Worm (Caenorhabditis elegans): ENCODE measurements around the gene sri-37.
"Not testable (repeated sequence)": the region's sequence is repeated elsewhere in the genome, so short reads cannot be mapped to it uniquely, and the experiment has no call there.

The sri-37 gene

ce11 chrII:2646756-2647155, 17.4 kb downstream of the sri-37 start, which contains the start of gene F22E5.12:
Gene F22E5.12, minus strand, starts transcription at chrII:2646856.
- not testable (repeated sequence) for TF ChIP-seq F10E7.11 (tag; optimal IDR thresholded peaks at IDR 0.05); efl-1 (GFP tag; optimal IDR thresholded peaks at IDR 0.05); unc-130 (GFP tag; optimal IDR thresholded peaks at IDR 0.05)

- TF ChIP-seq C06A6.2 (GFP tag; conservative IDR thresholded peaks at IDR 0.05) (0 out of 2 replicates have a peak, but pooled peaks have one; percentile 16), hmg-1.2 (GFP tag; IDR thresholded peaks at IDR 0.05) (peak; percentile 28; the same call in 1 of the 2 replicates), attf-3 (GFP tag; conservative IDR thresholded peaks at IDR 0.05) (no peak)
Observed at ce11 chrII:2649015-2649414, 19.6 kb downstream of the sri-37 start.

- TF ChIP-seq die-1 (tag; optimal IDR thresholded peaks at IDR 0.05), result no peak
- TF ChIP-seq zim-3 (tag; optimal IDR thresholded peaks at IDR 0.05), result no peak
- TF ChIP-seq nhr-80 (tag; optimal IDR thresholded peaks at IDR 0.05), result no peak
- TF ChIP-seq nhr-90 (tag; optimal IDR thresholded peaks at IDR 0.05), result no peak
- TF ChIP-seq mcd-1 (GFP tag; IDR thresholded peaks at IDR 0.05), result no peak
- no peak for TF ChIP-seq tbp1 (GFP tag; optimal IDR thresholded peaks at IDR 0.05)
- TF ChIP-seq lir-1 (GFP tag; conservative IDR thresholded peaks at IDR 0.05), result no peak
- no peak for TF ChIP-seq tbx-9 (tag; optimal IDR thresholded peaks at IDR 0.05; ENCODE audit: borderline replicate concordance)
- no peak for TF ChIP-seq C17E4.6 (GFP tag; IDR thresholded peaks at IDR 0.05)
- no peak for TF ChIP-seq dpl-1 (GFP tag; optimal IDR thresholded peaks at IDR 0.05)
- no peak for TF ChIP-seq lin-26 (GFP tag; IDR thresholded peaks at IDR 0.05)
- TF ChIP-seq F37B4.10 (GFP tag; IDR thresholded peaks at IDR 0.05), result no peak
Observed at ce11 chrII:2649539-2649938, 20.2 kb downstream of the sri-37 start, which contains the start of the genes F22E5.13 and F22E5.6. Gene F22E5.13, minus strand, starts transcription at chrII:2649639. Gene F22E5.6, plus strand, starts transcription at chrII:2649835.

- TF ChIP-seq F23B12.7 (tag; optimal IDR thresholded peaks at IDR 0.05; ENCODE audit: insufficient read depth) (no peak), zfh-2 (GFP tag; conservative IDR thresholded peaks at IDR 0.05) (0 out of 2 replicates have a peak, but pooled peaks have one; percentile 37)
Observed at ce11 chrII:2656606-2657005, 27.2 kb downstream of the sri-37 start, which contains the start of gene sri-47. Gene sri-47, plus strand, starts transcription at chrII:2656906.

ce11 chrII:2659364-2659763, 30.0 kb downstream of the sri-37 start, which contains the start of gene gcy-21:
Gene gcy-21, plus strand, starts transcription at chrII:2659664.
- TF ChIP-seq chd-7 (tag; optimal IDR thresholded peaks at IDR 0.05) (no peak), D2030.7 (GFP tag; IDR thresholded peaks at IDR 0.05) (no peak), him-1 (tag; optimal IDR thresholded peaks at IDR 0.05) (no peak), F10E7.11 (tag; optimal IDR thresholded peaks at IDR 0.05) (no peak), efl-1 (GFP tag; optimal IDR thresholded peaks at IDR 0.05) (no peak), aptf-2 (GFP tag; conservative IDR thresholded peaks at IDR 0.05) (no peak), mes-4 (tag; optimal IDR thresholded peaks at IDR 0.05) (no peak), hrde-1 (tag; optimal IDR thresholded peaks at IDR 0.05; ENCODE audit: borderline replicate concordance) (no peak), ztf-18 (tag; optimal IDR thresholded peaks at IDR 0.05) (no peak), C06A6.2 (GFP tag; conservative IDR thresholded peaks at IDR 0.05) (no peak), lin-54 (GFP tag; optimal IDR thresholded peaks at IDR 0.05) (no peak), pha-4 (tag; optimal IDR thresholded peaks at IDR 0.05) (no peak), cebp-1 (GFP tag; IDR thresholded peaks at IDR 0.05) (no peak), cebp-1 (tag; optimal IDR thresholded peaks at IDR 0.05) (no peak), nfya-1 (tag; optimal IDR thresholded peaks at IDR 0.05; ENCODE audit: borderline replicate concordance, insufficient read depth) (no peak), zfh-2 (GFP tag; conservative IDR thresholded peaks at IDR 0.05) (no peak), sptf-2 (GFP tag; optimal IDR thresholded peaks at IDR 0.05) (no peak), ekl-4 (GFP tag; IDR thresholded peaks at IDR 0.05) (no peak), B0261.1 (tag; optimal IDR thresholded peaks at IDR 0.05) (no peak), dox-1 (GFP tag; IDR thresholded peaks at IDR 0.05) (no peak)

All from whole organism, young adult.